Fruit fly (Drosophila melanogaster): ENCODE data around the gene FarO.

- TF ChIP-seq CG8478 (optimal IDR thresholded peaks at IDR 0.05) (no peak), Dll (optimal IDR thresholded peaks at IDR 0.05) (no peak), EcR (GFP tag; optimal IDR thresholded peaks at IDR 0.05) (no peak), usp (GFP tag; optimal IDR thresholded peaks at IDR 0.05) (no peak), psq (optimal IDR thresholded peaks at IDR 0.05) (no peak)
These were observed 39.2 kb upstream of the FarO start for dm6 chrX:2242897-2243296.

Data from whole organism.